Worm (Caenorhabditis elegans) whole organism, L4 larva: ENCODE results near the gene srr-2.

Experiments
- F10B5.3 ChIP-seq: sonication (generic microtip); optimal IDR thresholded peaks from 2 replicates; lab custom pipeline; 2016; ENCODE audit warnings: mild to moderate bottlenecking, missing genetic modification characterization, missing compliant biosample characterization
- F26F4.8 ChIP-seq: fragments of 200-800 bp; sonication (Bioruptor generic); conservative IDR thresholded peaks from 2 replicates; pipeline ENCODE4 v1.3.6; 2022; ENCODE audit warnings: missing genetic modification characterization, missing compliant biosample characterization
- ZK337.2 ChIP-seq: fragments of 200-800 bp; sonication (Bioruptor generic); IDR thresholded peaks from 2 replicates; pipeline ENCODE4 v1.3.6; 2022; ENCODE audit warnings: missing genetic modification reagents, missing genetic modification characterization, missing compliant biosample characterization
- ZK546.5 ChIP-seq, 2 experiments: sonication (generic microtip); optimal IDR thresholded peaks; 2 replicates each; lab custom pipeline; 2017; ENCODE audit warnings: missing biosample characterization in 2 of 2, missing genetic modification characterization in 2 of 2
- aha-1 ChIP-seq: fragments of 150-350 bp; peaks from one replicate; lab custom pipeline; 2014; ENCODE audit warnings: missing biosample characterization, missing genetic modification characterization
- attf-4 ChIP-seq: sonication (generic microtip); optimal IDR thresholded peaks from 3 replicates; lab custom pipeline; 2017; ENCODE audit warnings: missing biosample characterization, missing genetic modification characterization
- ceh-20 ChIP-seq: fragments of 200-800 bp; sonication (Bioruptor generic); IDR thresholded peaks from 2 replicates; pipeline ENCODE4 v1.3.6; 2022; ENCODE audit warnings: missing genetic modification reagents, missing genetic modification characterization, missing compliant biosample characterization
- ceh-28 ChIP-seq: fragments of 150-350 bp; optimal IDR thresholded peaks from 2 replicates; lab custom pipeline; 2014; ENCODE audit warnings: missing biosample characterization, missing genetic modification reagents, missing genetic modification characterization
- ceh-44 ChIP-seq: fragments of 200-800 bp; sonication (Bioruptor generic); IDR thresholded peaks from 2 replicates; pipeline ENCODE4 v1.3.6; 2022; ENCODE audit warnings: missing genetic modification reagents, missing genetic modification characterization, missing compliant biosample characterization
- ces-1 ChIP-seq: fragments of 150-350 bp; sonication (generic microtip); optimal IDR thresholded peaks from 4 replicates; lab custom pipeline; 2014; ENCODE audit warnings: missing biosample characterization, missing genetic modification reagents, missing genetic modification characterization
- cey-2 ChIP-seq: sonication (generic microtip); optimal IDR thresholded peaks from 3 replicates; lab custom pipeline; 2017; ENCODE audit warnings: missing genetic modification characterization, mild to moderate bottlenecking, missing compliant biosample characterization, antibody characterized with exemption, borderline replicate concordance; ENCODE audit not compliant: insufficient read depth
- dmd-8 ChIP-seq: fragments of 200-800 bp; sonication (Bioruptor generic); IDR thresholded peaks from 2 replicates; pipeline ENCODE4 v1.3.6; 2022; ENCODE audit warnings: missing genetic modification characterization, missing compliant biosample characterization
- dpl-1 ChIP-seq: fragments of 150-350 bp; optimal IDR thresholded peaks from 2 replicates; lab custom pipeline; 2014; ENCODE audit warnings: missing biosample characterization, missing genetic modification reagents, missing genetic modification characterization
- duxl-1 ChIP-seq: sonication (generic microtip); optimal IDR thresholded peaks from 2 replicates; lab custom pipeline; 2016; ENCODE audit warnings: mild to moderate bottlenecking, missing genetic modification characterization, moderate library complexity, missing compliant biosample characterization; ENCODE audit not compliant: poor library complexity
- egl-43 ChIP-seq: fragments of 200-800 bp; sonication (Bioruptor generic); IDR thresholded peaks from 2 replicates; pipeline ENCODE4 v1.3.6; 2022; ENCODE audit warnings: missing genetic modification reagents, missing genetic modification characterization, missing compliant biosample characterization
- hif-1 ChIP-seq, 2 experiments: sonication (generic microtip); optimal IDR thresholded peaks; 2 replicates each; lab custom pipeline; 2016 to 2017; ENCODE audit warnings: missing compliant biosample characterization in 2 of 2, missing genetic modification characterization in 2 of 2, missing genetic modification reagents in 2 of 2, missing genotype in 2 of 2, mild to moderate bottlenecking in 1 of 2
- lin-1 ChIP-seq: fragments of 200-800 bp; sonication (Bioruptor generic); IDR thresholded peaks from 2 replicates; pipeline ENCODE4 v1.3.6; 2022; ENCODE audit warnings: missing genetic modification reagents, missing genetic modification characterization, missing compliant biosample characterization
- lin-15B ChIP-seq: fragments of 150-350 bp; sonication (generic microtip); optimal IDR thresholded peaks from 3 replicates; lab custom pipeline; 2014; ENCODE audit warnings: missing biosample characterization, missing genetic modification characterization
- lir-3 ChIP-seq: sonication (generic microtip); optimal IDR thresholded peaks from 2 replicates; lab custom pipeline; 2016; ENCODE audit warnings: mild to moderate bottlenecking, missing genetic modification characterization, missing compliant biosample characterization
- lsy-2 ChIP-seq, 2 experiments: fragments of 150-350 bp in 1 of 2; sonication (generic microtip) in 1 of 2; optimal IDR thresholded peaks; 2 replicates each; lab custom pipeline; 2014 to 2017; ENCODE audit warnings: missing biosample characterization in 2 of 2, missing genetic modification characterization in 2 of 2
- madf-9 ChIP-seq: fragments of 200-800 bp; sonication (Bioruptor generic); conservative IDR thresholded peaks from 2 replicates; pipeline ENCODE4 v1.3.6; 2022; ENCODE audit warnings: missing genetic modification reagents, missing genetic modification characterization, missing compliant biosample characterization
- mdl-1 ChIP-seq, 2 experiments: fragments of 150-350 bp in 1 of 2; sonication (generic microtip) in 1 of 2; optimal IDR thresholded peaks; 2 replicates each; lab custom pipeline; 2014 to 2017; ENCODE audit warnings: missing biosample characterization in 2 of 2, missing genetic modification characterization in 2 of 2
- mdt-29 ChIP-seq: fragments of 200-800 bp; sonication (Bioruptor generic); IDR thresholded peaks from 2 replicates; pipeline ENCODE4 v1.3.6; 2022; ENCODE audit warnings: missing genetic modification reagents, missing genetic modification characterization, missing compliant biosample characterization
- nhr-102 ChIP-seq: sonication (generic microtip); optimal IDR thresholded peaks from 2 replicates; lab custom pipeline; 2016; ENCODE audit warnings: mild to moderate bottlenecking, missing genetic modification characterization, moderate library complexity, missing compliant biosample characterization
- nhr-11 ChIP-seq: fragments of 150-350 bp; optimal IDR thresholded peaks from 2 replicates; lab custom pipeline; 2014; ENCODE audit warnings: missing biosample characterization, missing genetic modification characterization
- nhr-111 ChIP-seq: fragments of 200-800 bp; sonication (Bioruptor generic); optimal IDR thresholded peaks from 2 replicates; lab custom pipeline; 2018; ENCODE audit warnings: mild to moderate bottlenecking, missing genetic modification characterization, missing compliant biosample characterization
- nhr-25 ChIP-seq: sonication (generic microtip); optimal IDR thresholded peaks from 2 replicates; lab custom pipeline; 2017; ENCODE audit warnings: missing genetic modification characterization, mild to moderate bottlenecking, missing compliant biosample characterization, antibody characterized with exemption, moderate library complexity, borderline replicate concordance; ENCODE audit not compliant: insufficient read depth
- pqm-1 ChIP-seq: sonication (generic microtip); optimal IDR thresholded peaks from 2 replicates; lab custom pipeline; 2017; ENCODE audit warnings: missing biosample characterization, missing genetic modification characterization
- skn-1 ChIP-seq: fragments of 150-350 bp; optimal IDR thresholded peaks from 2 replicates; lab custom pipeline; 2014; ENCODE audit warnings: missing biosample characterization, missing genetic modification characterization
- snpc-4 ChIP-seq: fragments of 150-350 bp; optimal IDR thresholded peaks from 2 replicates; lab custom pipeline; 2014; ENCODE audit warnings: missing biosample characterization, missing genetic modification characterization
- vab-7 ChIP-seq: fragments of 200-800 bp; sonication (Bioruptor generic); IDR thresholded peaks from 2 replicates; pipeline ENCODE4 v1.3.6; 2022; ENCODE audit warnings: missing genetic modification reagents, missing genetic modification characterization, missing compliant biosample characterization
- zip-11 ChIP-seq: fragments of 200-800 bp; sonication (Bioruptor generic); IDR thresholded peaks from 2 replicates; pipeline ENCODE4 v1.3.6; 2022; ENCODE audit warnings: missing genetic modification characterization, missing compliant biosample characterization
- ztf-11 ChIP-seq: fragments of 150-350 bp; optimal IDR thresholded peaks from 2 replicates; lab custom pipeline; 2014; ENCODE audit warnings: missing biosample characterization, missing genetic modification characterization
- ztf-7 ChIP-seq: fragments of 150-350 bp; optimal IDR thresholded peaks from 2 replicates; lab custom pipeline; 2014; ENCODE audit warnings: missing biosample characterization, missing genetic modification characterization

The srr-2 gene

ce11 chrV:19253520-19253919, 36.5 kb upstream of the srr-2 start, which contains the start of gene F21D9.4:
F21D9.4 (plus strand) TSS chrV:19253820.
- TF ChIP-seq nhr-111 (GFP tag; lab: Kevin White, UChicago), result no peak
- no peak for TF ChIP-seq ZK337.2 (GFP tag; lab: Robert Waterston, UW)
- TF ChIP-seq egl-43, result no peak
- TF ChIP-seq madf-9 (GFP tag; lab: Robert Waterston, UW), result no peak
- TF ChIP-seq snpc-4 (tag; lab: Kevin White, UChicago), result no peak
- TF ChIP-seq lin-1 (GFP tag; lab: Robert Waterston, UW), result no peak
- no peak for TF ChIP-seq duxl-1 (tag; lab: Kevin White, UChicago)
- TF ChIP-seq F10B5.3 (tag; lab: Kevin White, UChicago), result no peak

ce11 chrV:19251844-19252243, 34.9 kb upstream of the srr-2 start, which contains the start of gene F21D9.11:
F21D9.11 (plus strand) TSS chrV:19252144.
- TF ChIP-seq cey-2 (tag; lab: Kevin White, UChicago) (no peak), F26F4.8 (no peak), vab-7 (no peak)

ce11 chrV:19250983-19251382, 34.0 kb upstream of the srr-2 start, which contains the start of gene str-81:
str-81 (minus strand) TSS chrV:19251083.
- TF ChIP-seq dpl-1 (GFP tag; lab: Kevin White, UChicago), result no peak
- TF ChIP-seq nhr-25, result no peak
- no peak for TF ChIP-seq ceh-20 (GFP tag; lab: Robert Waterston, UW)
- TF ChIP-seq lin-15B, result no peak
- no peak for TF ChIP-seq attf-4 (tag; lab: Kevin White, UChicago)
- no peak for TF ChIP-seq ztf-11 (tag; lab: Kevin White, UChicago)
- no peak for TF ChIP-seq ces-1
- no peak for TF ChIP-seq mdt-29 (GFP tag; lab: Robert Waterston, UW)
- TF ChIP-seq ceh-28, result no peak
- no peak for TF ChIP-seq hif-1 (tag; optimal IDR thresholded peaks at IDR 0.05; lab: Kevin White, UChicago)
- TF ChIP-seq, all 104 proteins: peak for 0

DNA sequence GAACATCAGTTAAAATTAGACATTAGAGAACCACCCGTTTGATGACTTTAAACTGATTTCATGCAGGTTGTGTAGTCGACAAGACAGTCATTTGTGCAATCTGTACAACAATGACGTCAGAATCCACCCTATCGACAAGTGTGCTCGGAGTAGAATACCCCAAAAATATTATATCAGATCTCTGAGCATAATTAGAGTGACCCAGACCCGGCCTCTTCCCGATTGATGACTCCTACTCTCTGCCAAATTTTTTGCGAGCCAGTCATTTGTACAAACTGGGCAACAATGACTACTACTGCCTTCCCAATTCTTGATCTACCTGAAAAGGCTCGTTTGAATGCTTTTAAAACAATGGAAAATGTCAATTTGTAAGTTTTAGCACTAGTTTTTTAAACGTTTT, 23.2 kb upstream of the srr-2 start, which contains the start of the genes fbxb-115 and fbxb-1:
Gene fbxb-115 (minus strand): TSS at position 101 of the 400 bp plus-strand sequence.
Gene fbxb-1 (plus strand): TSS at position 226 of the 400 bp plus-strand sequence.
- TF ChIP-seq ztf-7 (tag; lab: Kevin White, UChicago), result no peak
- no peak for TF ChIP-seq lin-1 (GFP tag; lab: Robert Waterston, UW)
- TF ChIP-seq ZK546.5 (tag; optimal IDR thresholded peaks at IDR 0.05; lab: Kevin White, UChicago), result no peak
- TF ChIP-seq zip-11 (GFP tag; lab: Robert Waterston, UW), result no peak
- TF ChIP-seq ceh-20 (GFP tag; lab: Robert Waterston, UW), result no peak
- TF ChIP-seq skn-1 (tag; lab: Kevin White, UChicago), result no peak
- TF ChIP-seq pqm-1 (tag; lab: Kevin White, UChicago), result no peak
- TF ChIP-seq dmd-8, result no peak
- TF ChIP-seq nhr-11 (tag; lab: Kevin White, UChicago), result no peak
- TF ChIP-seq cey-2 (tag; lab: Kevin White, UChicago), result no peak
- TF ChIP-seq lsy-2 (tag; optimal IDR thresholded peaks at IDR 0.05; lab: Kevin White, UChicago), result no peak
- no peak for TF ChIP-seq ceh-44 (GFP tag; lab: Robert Waterston, UW)
- no peak for TF ChIP-seq mdl-1 (tag; optimal IDR thresholded peaks at IDR 0.05; lab: Kevin White, UChicago)

DNA sequence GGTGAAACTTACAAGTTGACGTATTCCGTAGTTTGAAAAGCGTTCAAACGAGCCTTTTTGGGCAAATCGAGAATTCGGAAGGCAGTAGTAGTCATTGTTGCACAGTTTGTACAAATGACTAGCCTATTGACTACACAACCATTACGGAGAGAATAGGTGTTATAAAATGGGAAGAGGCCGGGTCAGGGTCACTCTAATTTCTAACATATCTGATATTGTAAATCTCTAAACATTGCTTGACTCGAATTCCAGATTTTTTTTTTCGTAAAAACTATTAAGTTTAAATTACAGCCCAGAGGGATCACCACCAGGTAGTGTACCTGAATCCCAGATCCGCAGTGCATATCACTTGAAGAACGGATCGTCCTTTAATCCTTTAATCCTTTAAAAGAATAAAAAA, 20.2 kb upstream of the srr-2 start, which contains the start of gene fbxb-2:
Gene fbxb-2 (minus strand): TSS at position 101 of the 400 bp plus-strand sequence.
- TF ChIP-seq nhr-102 (tag; lab: Kevin White, UChicago) (no peak), lir-3 (tag; lab: Kevin White, UChicago) (no peak), aha-1 (no peak)
